Fruit fly (Drosophila melanogaster) whole organism, embryonic: ENCODE data around the gene RabX6.
A peak's percentile ranks its signal among the peaks of the same experiment; 100 is the strongest.

Experiments
- CG12071 ChIP-seq: fragments of 200-800 bp; sonication (Bioruptor generic); optimal IDR thresholded peaks from 3 replicates; lab custom pipeline; 2018; ENCODE audit warnings: missing biosample characterization, mild to moderate bottlenecking, missing genetic modification characterization
- dimm ChIP-seq: fragments of 200-800 bp; sonication (Bioruptor generic); IDR thresholded peaks from 2 replicates; pipeline ENCODE4 v1.3.6; 2022; ENCODE audit warnings: missing biosample characterization, missing genetic modification characterization
- zen2 ChIP-seq: fragments of 200-800 bp; sonication (Bioruptor generic); IDR thresholded peaks from 3 replicates; pipeline ENCODE4 v1.3.6; 2022; ENCODE audit warnings: missing biosample characterization, missing genetic modification characterization; ENCODE audit not compliant: partially characterized antibody

DNA sequence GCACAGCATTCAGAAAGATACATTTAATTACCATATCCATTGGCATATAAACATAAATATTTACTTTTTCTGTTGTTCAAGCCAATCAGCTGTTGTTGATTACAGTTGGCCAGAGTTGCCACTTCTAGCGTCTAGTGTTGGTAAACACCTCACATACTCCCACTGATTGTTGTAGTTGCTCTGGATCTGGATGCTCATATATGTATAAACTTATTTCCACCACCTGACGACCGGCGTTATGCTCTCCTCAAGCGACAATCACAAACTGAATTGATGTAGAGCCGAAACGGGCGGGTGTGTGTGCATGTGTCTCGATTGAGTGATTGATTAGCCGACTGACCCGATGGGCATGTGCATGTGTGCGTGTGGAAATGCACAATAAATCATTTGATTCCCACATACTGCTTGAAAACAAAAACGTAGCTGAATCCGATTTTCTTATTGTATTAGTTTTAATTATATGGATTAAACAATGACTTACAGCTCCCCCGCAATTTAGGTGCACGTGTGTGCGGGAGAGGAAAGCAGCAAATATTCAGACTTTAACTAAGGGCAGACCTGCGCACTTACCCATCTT lies 8.4 kb upstream of the RabX6 start:
- TF ChIP-seq dimm (GFP tag; lab: Robert Waterston, UW) (no peak), zen2 (GFP tag; lab: Robert Waterston, UW) (no peak), CG12071 (GFP tag; lab: Kevin White, UChicago) (peak; percentile 44)
